Worm (Caenorhabditis elegans) whole organism, L4 larva: ENCODE measurements around the gene ccd-5.
A peak's percentile ranks its signal among the peaks of the same experiment; 100 is the strongest.

Experiments
- D1046.2 ChIP-seq: fragments of 200-800 bp; sonication (Bioruptor generic); IDR thresholded peaks from 2 replicates; pipeline ENCODE4 v1.3.6; 2022; ENCODE audit warnings: missing genetic modification characterization, missing compliant biosample characterization
- F10B5.3 ChIP-seq: sonication (generic microtip); optimal IDR thresholded peaks from 2 replicates; lab custom pipeline; 2016; ENCODE audit warnings: mild to moderate bottlenecking, missing genetic modification characterization, missing compliant biosample characterization
- F26F4.8 ChIP-seq: fragments of 200-800 bp; sonication (Bioruptor generic); conservative IDR thresholded peaks from 2 replicates; pipeline ENCODE4 v1.3.6; 2022; ENCODE audit warnings: missing genetic modification characterization, missing compliant biosample characterization
- F44E2.7 ChIP-seq: fragments of 200-800 bp; sonication (Bioruptor generic); IDR thresholded peaks from 2 replicates; pipeline ENCODE4 v2.1.2; 2022; ENCODE audit warnings: missing genetic modification characterization, missing compliant biosample characterization
- T20F7.1 ChIP-seq: fragments of 200-800 bp; sonication (Bioruptor generic); optimal IDR thresholded peaks from 2 replicates; lab custom pipeline; 2018; ENCODE audit warnings: mild to moderate bottlenecking, missing genetic modification characterization, missing compliant biosample characterization
- Y5F2A.4 ChIP-seq: fragments of 200-800 bp; sonication (Bioruptor generic); optimal IDR thresholded peaks from 2 replicates; lab custom pipeline; 2018; ENCODE audit warnings: mild to moderate bottlenecking, missing genetic modification characterization, missing compliant biosample characterization
- Y75B8A.6 ChIP-seq: fragments of 200-800 bp; sonication (Bioruptor generic); IDR thresholded peaks from 2 replicates; pipeline ENCODE4 v1.3.6; 2022; ENCODE audit warnings: missing genetic modification reagents, missing genetic modification characterization, missing compliant biosample characterization
- ZK337.2 ChIP-seq: fragments of 200-800 bp; sonication (Bioruptor generic); IDR thresholded peaks from 2 replicates; pipeline ENCODE4 v1.3.6; 2022; ENCODE audit warnings: missing genetic modification reagents, missing genetic modification characterization, missing compliant biosample characterization
- aha-1 ChIP-seq: fragments of 150-350 bp; peaks from one replicate; lab custom pipeline; 2014; ENCODE audit warnings: missing biosample characterization, missing genetic modification characterization
- aly-2 ChIP-seq: sonication (generic microtip); optimal IDR thresholded peaks from 2 replicates; lab custom pipeline; 2018; ENCODE audit warnings: missing biosample characterization, missing genetic modification characterization
- ama-1 ChIP-seq: fragments of 150-350 bp; optimal IDR thresholded peaks from 2 replicates; lab custom pipeline; 2014; ENCODE audit warnings: inconsistent platforms, mixed read lengths
- ces-1 ChIP-seq: fragments of 150-350 bp; sonication (generic microtip); optimal IDR thresholded peaks from 4 replicates; lab custom pipeline; 2014; ENCODE audit warnings: missing biosample characterization, missing genetic modification reagents, missing genetic modification characterization
- daf-8 ChIP-seq: fragments of 200-800 bp; sonication (Bioruptor generic); IDR thresholded peaks from 2 replicates; pipeline ENCODE4 v1.3.6; 2022; ENCODE audit warnings: missing genetic modification characterization, missing compliant biosample characterization
- dmd-6 ChIP-seq: fragments of 200-800 bp; sonication (Bioruptor generic); IDR thresholded peaks from 2 replicates; pipeline ENCODE4 v1.3.6; 2022; ENCODE audit warnings: missing genetic modification reagents, missing genetic modification characterization, missing compliant biosample characterization
- dmd-9 ChIP-seq: fragments of 200-800 bp; sonication (Bioruptor generic); IDR thresholded peaks from 2 replicates; pipeline ENCODE4 v1.3.6; 2022; ENCODE audit warnings: missing genetic modification reagents, missing genetic modification characterization, missing compliant biosample characterization
- duxl-1 ChIP-seq: sonication (generic microtip); optimal IDR thresholded peaks from 2 replicates; lab custom pipeline; 2016; ENCODE audit warnings: mild to moderate bottlenecking, missing genetic modification characterization, moderate library complexity, missing compliant biosample characterization; ENCODE audit not compliant: poor library complexity
- egl-43 ChIP-seq: fragments of 200-800 bp; sonication (Bioruptor generic); IDR thresholded peaks from 2 replicates; pipeline ENCODE4 v1.3.6; 2022; ENCODE audit warnings: missing genetic modification reagents, missing genetic modification characterization, missing compliant biosample characterization
- gei-8 ChIP-seq: fragments of 200-800 bp; sonication (Bioruptor generic); optimal IDR thresholded peaks from 2 replicates; lab custom pipeline; 2018; ENCODE audit warnings: mild to moderate bottlenecking, missing genetic modification characterization, missing compliant biosample characterization
- hlh-11 ChIP-seq: fragments of 200-800 bp; sonication (Bioruptor generic); optimal IDR thresholded peaks from 2 replicates; lab custom pipeline; 2018; ENCODE audit warnings: mild to moderate bottlenecking, missing genetic modification characterization, missing compliant biosample characterization
- jun-1 ChIP-seq: fragments of 150-350 bp; optimal IDR thresholded peaks from 2 replicates; lab custom pipeline; 2014; ENCODE audit warnings: missing biosample characterization, missing genetic modification reagents, missing genetic modification characterization
- lim-7 ChIP-seq: fragments of 200-800 bp; sonication (Bioruptor generic); IDR thresholded peaks from 2 replicates; pipeline ENCODE4 v1.3.6; 2022; ENCODE audit warnings: missing genetic modification characterization, missing compliant biosample characterization
- lin-1 ChIP-seq: fragments of 200-800 bp; sonication (Bioruptor generic); IDR thresholded peaks from 2 replicates; pipeline ENCODE4 v1.3.6; 2022; ENCODE audit warnings: missing genetic modification reagents, missing genetic modification characterization, missing compliant biosample characterization
- lin-15B ChIP-seq: fragments of 150-350 bp; sonication (generic microtip); optimal IDR thresholded peaks from 3 replicates; lab custom pipeline; 2014; ENCODE audit warnings: missing biosample characterization, missing genetic modification characterization
- lin-38 ChIP-seq: fragments of 200-800 bp; sonication (Bioruptor generic); IDR thresholded peaks from 2 replicates; pipeline ENCODE4 v1.3.6; 2022; ENCODE audit warnings: missing genetic modification reagents, missing genetic modification characterization, missing compliant biosample characterization
- lin-39 ChIP-seq: fragments of 150-350 bp; optimal IDR thresholded peaks from 2 replicates; lab custom pipeline; 2014; ENCODE audit warnings: missing biosample characterization, missing genetic modification reagents, missing genetic modification characterization
- lsy-2 ChIP-seq, 2 experiments: fragments of 150-350 bp in 1 of 2; sonication (generic microtip) in 1 of 2; optimal IDR thresholded peaks; 2 replicates each; lab custom pipeline; 2014 to 2017; ENCODE audit warnings: missing biosample characterization in 2 of 2, missing genetic modification characterization in 2 of 2
- mdl-1 ChIP-seq, 2 experiments: fragments of 150-350 bp in 1 of 2; sonication (generic microtip) in 1 of 2; optimal IDR thresholded peaks; 2 replicates each; lab custom pipeline; 2014 to 2017; ENCODE audit warnings: missing biosample characterization in 2 of 2, missing genetic modification characterization in 2 of 2
- mxl-3 ChIP-seq: fragments of 200-800 bp; sonication (Bioruptor generic); optimal IDR thresholded peaks from 2 replicates; lab custom pipeline; 2018; ENCODE audit warnings: mild to moderate bottlenecking, missing genetic modification characterization, missing compliant biosample characterization
- nhr-10 ChIP-seq: fragments of 150-350 bp; optimal IDR thresholded peaks from 2 replicates; lab custom pipeline; 2014; ENCODE audit warnings: missing biosample characterization, missing genetic modification characterization
- nhr-237 ChIP-seq: sonication (generic microtip); optimal IDR thresholded peaks from 2 replicates; lab custom pipeline; 2017; ENCODE audit warnings: missing biosample characterization, missing genetic modification characterization
- nhr-28 ChIP-seq: fragments of 150-350 bp; optimal IDR thresholded peaks from 2 replicates; lab custom pipeline; 2014; ENCODE audit warnings: missing biosample characterization, missing genetic modification characterization
- nhr-41 ChIP-seq: fragments of 200-800 bp; sonication (Bioruptor generic); IDR thresholded peaks from 2 replicates; pipeline ENCODE4 v1.3.6; 2022; ENCODE audit warnings: missing genetic modification reagents, missing genetic modification characterization, missing compliant biosample characterization
- nhr-48 ChIP-seq: sonication (generic microtip); optimal IDR thresholded peaks from 2 replicates; lab custom pipeline; 2016; ENCODE audit warnings: mild to moderate bottlenecking, missing genetic modification characterization, missing compliant biosample characterization
- nhr-6 ChIP-seq: fragments of 150-350 bp; optimal IDR thresholded peaks from 2 replicates; lab custom pipeline; 2014; ENCODE audit warnings: missing biosample characterization, missing genetic modification characterization
- nhr-76 ChIP-seq: fragments of 150-350 bp; optimal IDR thresholded peaks from 2 replicates; lab custom pipeline; 2014; ENCODE audit warnings: missing biosample characterization, missing genetic modification characterization
- nhr-77 ChIP-seq: fragments of 150-350 bp; optimal IDR thresholded peaks from 2 replicates; lab custom pipeline; 2014; ENCODE audit warnings: missing biosample characterization, missing genetic modification characterization
- pha-4 ChIP-seq, 2 experiments: fragments of 150-350 bp in 1 of 2; fragments of 200-800 bp in 1 of 2; sonication (Bioruptor generic) in 1 of 2; IDR thresholded peaks in 1 of 2; optimal IDR thresholded peaks in 1 of 2; 2 replicates each; pipeline versions ENCODE4 v1.3.6 to Lab custom; 2014 to 2022; ENCODE audit warnings: missing genetic modification characterization in 2 of 2, missing genetic modification reagents in 2 of 2, missing biosample characterization in 1 of 2, missing compliant biosample characterization in 1 of 2
- skn-1 ChIP-seq: fragments of 150-350 bp; optimal IDR thresholded peaks from 2 replicates; lab custom pipeline; 2014; ENCODE audit warnings: missing biosample characterization, missing genetic modification characterization
- tag-97 ChIP-seq: fragments of 200-800 bp; sonication (Bioruptor generic); IDR thresholded peaks from 2 replicates; pipeline ENCODE4 v1.3.6; 2022; ENCODE audit warnings: missing genetic modification characterization, missing compliant biosample characterization
- unc-62 ChIP-seq, 3 experiments: fragments of 150-350 bp in 1 of 3; sonication (generic microtip); optimal IDR thresholded peaks in 2 of 3; peaks in 1 of 3; 1 replicate in 1 of 3; 2 replicates in 2 of 3; lab custom pipeline; 2014 to 2017; ENCODE audit warnings: missing biosample characterization in 3 of 3, missing genetic modification characterization in 3 of 3, missing genetic modification reagents in 3 of 3, missing genotype in 1 of 3
- zfp-2 ChIP-seq: sonication (generic microtip); optimal IDR thresholded peaks from 2 replicates; lab custom pipeline; 2016; ENCODE audit warnings: mild to moderate bottlenecking, missing genetic modification characterization, missing compliant biosample characterization
- zfp-3 ChIP-seq: fragments of 200-800 bp; sonication (Bioruptor generic); conservative IDR thresholded peaks from 2 replicates; pipeline ENCODE4 v1.3.6; 2022; ENCODE audit warnings: missing genetic modification reagents, missing genetic modification characterization, missing compliant biosample characterization
- zip-11 ChIP-seq: fragments of 200-800 bp; sonication (Bioruptor generic); IDR thresholded peaks from 2 replicates; pipeline ENCODE4 v1.3.6; 2022; ENCODE audit warnings: missing genetic modification characterization, missing compliant biosample characterization
- ztf-11 ChIP-seq: fragments of 150-350 bp; optimal IDR thresholded peaks from 2 replicates; lab custom pipeline; 2014; ENCODE audit warnings: missing biosample characterization, missing genetic modification characterization
- ztf-7 ChIP-seq: fragments of 150-350 bp; optimal IDR thresholded peaks from 2 replicates; lab custom pipeline; 2014; ENCODE audit warnings: missing biosample characterization, missing genetic modification characterization

ccd-5 gene

ce11 chrX:2536246-2536772 lies 36.1 kb downstream of the ccd-5 start (continued):
- TF ChIP-seq unc-62 (GFP tag; optimal IDR thresholded peaks at IDR 0.05 in 1 of 2; lab: Kevin White, UChicago) (peak in 1 of 2 experiments; percentile 99), unc-62 (tag; optimal IDR thresholded peaks at IDR 0.05; lab: Kevin White, UChicago) (no peak), mxl-3 (GFP tag; lab: Kevin White, UChicago) (peak; percentile 51), nhr-48 (peak; percentile 9), nhr-76 (tag; lab: Kevin White, UChicago) (no peak), aha-1 (tag; lab: Kevin White, UChicago) (peak; percentile 99), nhr-28 (tag; lab: Kevin White, UChicago) (peak; percentile 42), daf-8 (GFP tag; lab: Robert Waterston, UW) (no peak), pha-4 (GFP tag; IDR thresholded peaks at IDR 0.05; lab: Robert Waterston, UW) (no peak; the same call in 1 of the 2 replicates), pha-4 (tag; optimal IDR thresholded peaks at IDR 0.05; lab: Kevin White, UChicago) (peak; percentile 87), nhr-41 (GFP tag; lab: Robert Waterston, UW) (no peak), dmd-6 (GFP tag; lab: Robert Waterston, UW) (0 out of 2 replicates have a peak, but pooled peaks have one; percentile 9)

DNA sequence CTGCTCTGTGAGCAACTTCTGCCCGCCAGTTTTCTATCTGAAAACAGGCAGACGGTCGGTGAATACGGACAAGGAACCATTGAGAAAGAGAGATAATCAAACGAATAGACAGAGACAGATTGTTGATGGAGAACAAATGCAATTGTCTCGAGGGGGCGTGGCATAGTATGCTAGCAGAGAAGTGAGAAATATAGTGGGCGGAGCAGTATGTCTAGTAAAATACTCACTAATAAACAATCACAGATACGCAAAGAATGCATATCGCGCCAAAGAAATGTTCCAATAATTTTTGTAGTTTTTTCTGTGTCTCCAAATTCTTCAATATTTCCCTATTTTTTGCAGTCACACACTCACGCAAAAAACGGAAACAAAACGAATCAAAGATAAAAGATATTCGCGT lies 40.1 kb downstream of the ccd-5 start, which contains the start of gene tbc-12:
Gene tbc-12 (minus strand): TSS at position 101 of the 400 bp plus-strand sequence.
- no peak for TF ChIP-seq F26F4.8 (GFP tag; lab: Robert Waterston, UW)
- peak in 1 of 2 experiments; percentile 67 for TF ChIP-seq unc-62 (GFP tag; optimal IDR thresholded peaks at IDR 0.05 in 1 of 2; lab: Kevin White, UChicago)
- TF ChIP-seq unc-62 (tag; optimal IDR thresholded peaks at IDR 0.05; lab: Kevin White, UChicago) = no peak

DNA sequence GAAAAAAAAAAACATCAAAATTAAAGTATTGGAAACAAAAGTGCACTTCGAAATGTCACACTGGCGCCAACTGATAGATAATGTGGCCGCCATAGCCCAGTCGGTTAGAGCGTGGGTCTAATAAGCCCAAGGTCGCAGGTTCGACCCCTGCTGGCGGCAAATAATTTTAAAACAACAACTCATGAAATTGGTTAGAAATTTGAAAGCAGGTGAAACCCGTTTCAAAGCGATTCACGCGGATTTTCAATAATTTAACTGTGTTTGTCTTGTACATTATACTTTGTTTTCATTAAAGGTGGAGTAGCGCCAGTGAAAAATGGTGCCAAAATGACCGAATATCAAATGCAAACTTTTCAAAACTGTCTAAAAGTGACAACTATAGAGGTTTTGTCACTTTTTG lies 41.2 kb downstream of the ccd-5 start:
- TF ChIP-seq skn-1 (tag; lab: Kevin White, UChicago) = no peak
- TF ChIP-seq Y5F2A.4 (GFP tag; lab: Kevin White, UChicago) = no peak
- TF ChIP-seq lin-1 (GFP tag; lab: Robert Waterston, UW) = peak; percentile 43; the same call in 1 of the 2 replicates
- TF ChIP-seq lin-15B (tag; lab: Kevin White, UChicago) = no peak
- no peak for TF ChIP-seq zip-11
- no peak for TF ChIP-seq jun-1
- peak; percentile 81 for TF ChIP-seq lim-7 (GFP tag; lab: Robert Waterston, UW)
- TF ChIP-seq nhr-237 (tag; lab: Kevin White, UChicago) = no peak
- TF ChIP-seq T20F7.1 (GFP tag; lab: Kevin White, UChicago) = peak; percentile 39
- TF ChIP-seq dmd-9 = 0 out of 2 replicates have a peak, but pooled peaks have one; percentile 45
- peak; percentile 70; the same call in 1 of the 2 replicates for TF ChIP-seq pha-4 (GFP tag; IDR thresholded peaks at IDR 0.05; lab: Robert Waterston, UW)
- no peak for TF ChIP-seq pha-4 (tag; optimal IDR thresholded peaks at IDR 0.05; lab: Kevin White, UChicago)
- TF ChIP-seq Y75B8A.6 = no peak
- no peak for TF ChIP-seq ztf-7 (tag; lab: Kevin White, UChicago)
- TF ChIP-seq nhr-76 (tag; lab: Kevin White, UChicago) = no peak
- no peak for TF ChIP-seq ZK337.2 (GFP tag; lab: Robert Waterston, UW)
- TF ChIP-seq lsy-2 (tag; optimal IDR thresholded peaks at IDR 0.05; lab: Kevin White, UChicago) = peak in 1 of 2 experiments; percentile 53
- no peak for TF ChIP-seq nhr-77 (tag; lab: Kevin White, UChicago)
- peak; percentile 66; the same call in 1 of the 2 replicates for TF ChIP-seq nhr-41 (GFP tag; lab: Robert Waterston, UW)
- no peak for TF ChIP-seq F10B5.3
- no peak for TF ChIP-seq ces-1 (GFP tag; lab: Kevin White, UChicago)
- TF ChIP-seq D1046.2 = peak; percentile 69; the same call in 1 of the 2 replicates
- peak; percentile 12 for TF ChIP-seq zfp-2 (tag; lab: Kevin White, UChicago)
- peak; percentile 63 for TF ChIP-seq lin-38
- no peak for TF ChIP-seq zfp-3 (GFP tag; lab: Robert Waterston, UW)
- TF ChIP-seq lin-39 = no peak
- TF ChIP-seq duxl-1 (tag; lab: Kevin White, UChicago) = peak; percentile 65
- TF ChIP-seq mdl-1 (tag; optimal IDR thresholded peaks at IDR 0.05; lab: Kevin White, UChicago) = no peak
- TF ChIP-seq aly-2 (tag; lab: Kevin White, UChicago) = no peak
- TF ChIP-seq hlh-11 = peak; percentile 39
- TF ChIP-seq unc-62 (GFP tag; optimal IDR thresholded peaks at IDR 0.05 in 1 of 2; lab: Kevin White, UChicago) = peak in 1 of 2 experiments; percentile 11
- TF ChIP-seq unc-62 (tag; optimal IDR thresholded peaks at IDR 0.05; lab: Kevin White, UChicago) = no peak
- peak; percentile 83 for TF ChIP-seq egl-43 (GFP tag; lab: Robert Waterston, UW)
- TF ChIP-seq tag-97 = no peak
- peak; percentile 29 for TF ChIP-seq gei-8 (GFP tag; lab: Kevin White, UChicago)
- TF ChIP-seq F44E2.7 = 0 out of 2 replicates have a peak, but pooled peaks have one; percentile 55
- TF ChIP-seq ztf-11 (tag; lab: Kevin White, UChicago) = no peak
- TF ChIP-seq nhr-10 (tag; lab: Kevin White, UChicago) = no peak
- no peak for TF ChIP-seq nhr-6 (tag; lab: Kevin White, UChicago)
- TF ChIP-seq ama-1 (lab: Kevin White, UChicago) = no peak
